Worm (Caenorhabditis elegans): ENCODE results near the gene ftn-1.
"Not testable (repeated sequence)": the region's sequence is repeated elsewhere in the genome, so short reads cannot be mapped to it uniquely, and the experiment has no call there.

The ftn-1 gene

ce11 chrV:7514939-7515338 lies 32.4 kb downstream of the ftn-1 start, which contains the start of gene srb-18:
Gene srb-18 (plus strand): TSS chrV:7515239.
- TF ChIP-seq lin-11 (tag; optimal IDR thresholded peaks at IDR 0.05) (no peak), ceh-45 (GFP tag; IDR thresholded peaks at IDR 0.05) (no peak), dve-1 (tag; optimal IDR thresholded peaks at IDR 0.05) (no peak)

DNA sequence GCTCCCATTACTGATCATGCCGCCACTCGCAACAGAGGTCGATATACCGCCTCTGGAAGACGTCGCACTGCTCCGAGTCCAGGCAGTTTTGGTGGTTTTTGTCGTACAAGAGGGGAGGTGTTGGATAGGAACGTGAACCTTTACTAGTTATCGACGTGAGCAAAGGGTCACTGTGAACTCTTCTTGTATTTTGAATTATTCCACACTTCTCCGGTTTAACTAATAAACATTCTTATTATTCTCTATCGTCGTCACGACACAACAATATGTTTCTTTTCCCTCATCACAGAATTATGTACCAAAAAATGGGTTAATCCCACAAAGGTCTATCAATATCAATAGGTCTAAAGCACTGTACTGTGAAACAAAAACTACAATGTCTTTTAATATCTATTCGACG lies 35.9 kb downstream of the ftn-1 start, which contains the start of gene nhr-171:
TSS of gene nhr-171 (plus strand) at position 301 of the 400 bp plus-strand sequence.
- not testable (repeated sequence) for TF ChIP-seq fkh-10 (GFP tag; optimal IDR thresholded peaks at IDR 0.05); elt-2 (tag; optimal IDR thresholded peaks at IDR 0.05); sdc-2 (tag; optimal IDR thresholded peaks at IDR 0.05)

DNA sequence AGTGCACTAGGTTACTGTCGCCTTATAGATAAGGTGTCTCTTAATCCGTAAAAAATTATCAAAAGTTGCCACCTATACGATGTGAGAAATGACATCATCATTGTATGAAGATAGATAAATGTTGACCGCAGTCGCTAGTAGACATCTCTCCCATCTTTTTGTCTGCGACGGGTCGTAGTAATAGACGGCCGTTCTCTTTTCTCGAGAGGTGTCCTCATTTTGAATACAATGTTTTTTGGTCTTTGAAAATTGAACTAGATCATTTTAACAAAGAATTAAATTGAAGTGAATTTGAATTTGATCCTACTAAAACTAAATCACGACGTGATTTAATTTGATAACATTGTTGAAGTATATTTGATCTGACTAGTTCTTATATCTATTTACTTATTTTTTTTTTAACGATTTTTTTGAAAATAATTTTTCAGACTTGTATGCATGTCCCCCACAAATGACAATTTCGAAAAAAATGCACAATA lies 38.8 kb downstream of the ftn-1 start, which contains the start of the genes str-31 and nhr-172:
TSS of gene str-31 (minus strand) at position 101 of the 479 bp plus-strand sequence.
TSS of gene nhr-172 (plus strand) at position 429 of the 479 bp plus-strand sequence.
- TF ChIP-seq C08G9.2 (tag; optimal IDR thresholded peaks at IDR 0.05), result no peak
- TF ChIP-seq elt-2 (tag; optimal IDR thresholded peaks at IDR 0.05), result peak; percentile 63

ce11 chrV:7506207-7506606 lies 41.2 kb downstream of the ftn-1 start:
- TF ChIP-seq pha-2 (tag; optimal IDR thresholded peaks at IDR 0.05) (no peak), ama-1 (optimal IDR thresholded peaks at IDR 0.05) (no peak), dmd-4 (tag; optimal IDR thresholded peaks at IDR 0.05; ENCODE audit: borderline replicate concordance) (no peak)

ce11 chrV:7504271-7504670 lies 43.1 kb downstream of the ftn-1 start, which contains the start of gene srh-229:
Gene srh-229 (minus strand): TSS chrV:7504371.
- TF ChIP-seq hlh-6 (tag; optimal IDR thresholded peaks at IDR 0.05) (no peak), K09A11.1 (tag; optimal IDR thresholded peaks at IDR 0.05; ENCODE audit: insufficient read depth) (no peak), ceh-30 (tag; optimal IDR thresholded peaks at IDR 0.05) (no peak), unc-3 (GFP tag; conservative IDR thresholded peaks at IDR 0.05) (no peak), unc-3 (tag; optimal IDR thresholded peaks at IDR 0.05) (no peak), unc-55 (GFP tag; optimal IDR thresholded peaks at IDR 0.05) (no peak), odd-2 (tag; optimal IDR thresholded peaks at IDR 0.05) (no peak), F13H6.1 (tag; optimal IDR thresholded peaks at IDR 0.05) (no peak), pros-1 (tag; optimal IDR thresholded peaks at IDR 0.05) (no peak), ref-2 (tag; optimal IDR thresholded peaks at IDR 0.05) (no peak), ceh-24 (tag; optimal IDR thresholded peaks at IDR 0.05) (no peak), zip-5 (tag; optimal IDR thresholded peaks at IDR 0.05) (no peak), ceh-14 (tag; optimal IDR thresholded peaks at IDR 0.05) (no peak), C08G9.2 (tag; optimal IDR thresholded peaks at IDR 0.05) (no peak), K02D7.2 (tag; optimal IDR thresholded peaks at IDR 0.05) (no peak)

DNA sequence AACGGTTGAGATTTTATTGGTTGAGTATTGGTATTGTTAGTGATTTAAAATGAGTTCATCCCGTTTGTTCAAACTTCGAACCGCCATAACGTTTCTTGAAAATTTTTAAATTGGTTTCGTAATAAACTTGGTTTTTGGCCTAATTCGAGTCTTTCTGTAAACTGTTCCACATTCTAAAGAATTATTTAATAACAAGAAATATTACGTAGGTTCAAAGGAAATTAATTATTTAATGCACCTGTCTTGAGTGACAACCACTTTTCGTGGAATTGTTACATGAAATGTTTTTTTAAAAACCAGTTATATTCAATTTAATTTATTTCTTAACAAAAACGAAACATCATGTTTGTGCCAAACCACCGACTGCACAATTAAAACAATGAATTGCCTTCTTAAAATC lies 46.2 kb downstream of the ftn-1 start:
- no peak for TF ChIP-seq ets-4 (tag; optimal IDR thresholded peaks at IDR 0.05)
- no peak for TF ChIP-seq tbx-7 (tag; optimal IDR thresholded peaks at IDR 0.05)
- no peak for TF ChIP-seq ceh-48 (tag; optimal IDR thresholded peaks at IDR 0.05)
- TF ChIP-seq sox-4 (tag; optimal IDR thresholded peaks at IDR 0.05), result no peak
- TF ChIP-seq K09A11.1 (tag; optimal IDR thresholded peaks at IDR 0.05; ENCODE audit: insufficient read depth), result no peak
- no peak for TF ChIP-seq ama-1 (optimal IDR thresholded peaks at IDR 0.05)
- no peak for TF ChIP-seq unc-3 (GFP tag; conservative IDR thresholded peaks at IDR 0.05)
- no peak for TF ChIP-seq unc-3 (tag; optimal IDR thresholded peaks at IDR 0.05)
- TF ChIP-seq ztf-16 (tag; optimal IDR thresholded peaks at IDR 0.05), result no peak
- no peak for TF ChIP-seq hlh-8 (tag; optimal IDR thresholded peaks at IDR 0.05)
- TF ChIP-seq pha-4 (tag; optimal IDR thresholded peaks at IDR 0.05), result no peak
- no peak for TF ChIP-seq dmd-4 (tag; optimal IDR thresholded peaks at IDR 0.05; ENCODE audit: borderline replicate concordance)

All from whole organism, late embryonic.